Worm (Caenorhabditis elegans): ENCODE measurements around the gene M01B2.10.
"Not testable (repeated sequence)": the region's sequence is repeated elsewhere in the genome, so short reads cannot be mapped to it uniquely, and the experiment has no call there.

The M01B2.10 gene

ce11 chrV:15250304-15250703, 11.9 kb downstream of the M01B2.10 start, which contains the start of gene srd-28:
Gene srd-28 (plus strand): TSS chrV:15250604.
- TF ChIP-seq nhr-28, zag-1, spr-1 (tag; optimal IDR thresholded peaks at IDR 0.05): not testable (repeated sequence)

ce11 chrV:15244456-15244855, 17.8 kb downstream of the M01B2.10 start, which contains the start of gene kin-30:
Gene kin-30 (plus strand): TSS chrV:15244756.
- TF ChIP-seq rbr-2 (tag; optimal IDR thresholded peaks at IDR 0.05) (no peak), Y75B8A.6 (GFP tag; IDR thresholded peaks at IDR 0.05) (no peak), F44E2.7 (GFP tag; IDR thresholded peaks at IDR 0.05) (no peak)

ce11 chrV:15241259-15241658, 21.0 kb downstream of the M01B2.10 start, which contains the start of gene chil-12:
Gene chil-12 (plus strand): TSS chrV:15241559.
- TF ChIP-seq lin-1 (GFP tag; IDR thresholded peaks at IDR 0.05) (no peak), F10B5.3 (tag; optimal IDR thresholded peaks at IDR 0.05) (no peak), mdl-1 (tag; optimal IDR thresholded peaks at IDR 0.05) (no peak), dpl-1 (GFP tag; optimal IDR thresholded peaks at IDR 0.05) (no peak), ces-1 (GFP tag; optimal IDR thresholded peaks at IDR 0.05) (no peak), zip-11 (GFP tag; IDR thresholded peaks at IDR 0.05) (no peak), mes-2 (tag; optimal IDR thresholded peaks at IDR 0.05; ENCODE audit: poor library complexity, severe bottlenecking) (no peak), arid-1 (GFP tag; conservative IDR thresholded peaks at IDR 0.05) (no peak), skn-1 (tag; optimal IDR thresholded peaks at IDR 0.05) (no peak), ceh-20 (GFP tag; IDR thresholded peaks at IDR 0.05) (no peak), nhr-77 (tag; optimal IDR thresholded peaks at IDR 0.05) (no peak), aha-1 (tag) (no peak), dmd-9 (GFP tag; IDR thresholded peaks at IDR 0.05) (no peak)

- TF ChIP-seq fkh-10 (GFP tag; optimal IDR thresholded peaks at IDR 0.05): no peak
- TF ChIP-seq F10B5.3 (tag; optimal IDR thresholded peaks at IDR 0.05): no peak
- no peak for TF ChIP-seq tag-97 (GFP tag; IDR thresholded peaks at IDR 0.05)
- no peak for TF ChIP-seq ceh-20 (GFP tag; IDR thresholded peaks at IDR 0.05)
- TF ChIP-seq spr-1 (tag; optimal IDR thresholded peaks at IDR 0.05): no peak
- TF ChIP-seq duxl-1 (tag; optimal IDR thresholded peaks at IDR 0.05; ENCODE audit: poor library complexity): no peak
- no peak for TF ChIP-seq lin-15B (tag; optimal IDR thresholded peaks at IDR 0.05)
- TF ChIP-seq ceh-44 (GFP tag; IDR thresholded peaks at IDR 0.05): no peak
- no peak for TF ChIP-seq saeg-2 (GFP tag; IDR thresholded peaks at IDR 0.05)
- TF ChIP-seq zfp-3 (GFP tag; conservative IDR thresholded peaks at IDR 0.05): no peak
- no peak for TF ChIP-seq nhr-237 (tag; optimal IDR thresholded peaks at IDR 0.05)
- no peak for TF ChIP-seq ces-1 (GFP tag; optimal IDR thresholded peaks at IDR 0.05)
- no peak for TF ChIP-seq nhr-77 (tag; optimal IDR thresholded peaks at IDR 0.05)
- TF ChIP-seq nhr-48 (tag; optimal IDR thresholded peaks at IDR 0.05): no peak
- no peak for TF ChIP-seq D1046.2 (GFP tag; IDR thresholded peaks at IDR 0.05)
- TF ChIP-seq ZK546.5 (tag; optimal IDR thresholded peaks at IDR 0.05): no peak
These were observed 22.0 kb downstream of the M01B2.10 start, which contains the start of gene srw-11 for ce11 chrV:15240215-15240614. Gene srw-11 (minus strand): TSS chrV:15240315.

ce11 chrV:15238552-15238951, 23.7 kb downstream of the M01B2.10 start, which contains the start of gene srw-12:
Gene srw-12 (minus strand): TSS chrV:15238652.
- no peak for TF ChIP-seq Y105C5A.15 (GFP tag; IDR thresholded peaks at IDR 0.05)
- no peak for TF ChIP-seq fkh-10 (GFP tag; optimal IDR thresholded peaks at IDR 0.05)
- TF ChIP-seq unc-62 (GFP tag; optimal IDR thresholded peaks at IDR 0.05 in 1 of 2): peak in 1 of 2 experiments; percentile 33
- no peak for TF ChIP-seq unc-62 (tag; optimal IDR thresholded peaks at IDR 0.05)

ce11 chrV:15235661-15236060, 26.6 kb downstream of the M01B2.10 start, which contains the start of gene nhr-164:
Gene nhr-164 (minus strand): TSS chrV:15235761.
- TF ChIP-seq Y48G9A.11 (GFP tag; IDR thresholded peaks at IDR 0.05) (no peak), madf-9 (GFP tag; conservative IDR thresholded peaks at IDR 0.05) (no peak), lin-13 (GFP tag; optimal IDR thresholded peaks at IDR 0.05) (no peak), Y75B8A.6 (GFP tag; IDR thresholded peaks at IDR 0.05) (no peak), saeg-2 (GFP tag; IDR thresholded peaks at IDR 0.05) (no peak), R02D3.7 (tag; optimal IDR thresholded peaks at IDR 0.05) (no peak)
